Fruit fly (Drosophila melanogaster) Kc167 (cell line): Measurements from ENCODE around the gene CG43338.

Experiments
- Myc ChIP-seq: fragments of >200 bp; optimal IDR thresholded peaks from 2 replicates; lab custom pipeline; 2017; ENCODE audit warnings: missing external identifiers
- Sin3A ChIP-seq: fragments of >200 bp; optimal IDR thresholded peaks from 2 replicates; lab custom pipeline; 2018; ENCODE audit warnings: missing external identifiers
- h ChIP-seq: fragments of >200 bp; optimal IDR thresholded peaks from 3 replicates; lab custom pipeline; 2018; ENCODE audit warnings: missing external identifiers
- insv ChIP-seq: fragments of >200 bp; optimal IDR thresholded peaks from 3 replicates; lab custom pipeline; 2018; ENCODE audit warnings: missing external identifiers
- psq ChIP-seq: fragments of >200 bp; optimal IDR thresholded peaks from 2 replicates; lab custom pipeline; 2017; ENCODE audit warnings: missing external identifiers
- ttk ChIP-seq: sonication (Bioruptor generic); optimal IDR thresholded peaks from 2 replicates; lab custom pipeline; 2017; ENCODE audit warnings: missing external identifiers

The CG43338 gene

dm6 chr2L:18632389-18632788 lies 38.7 kb downstream of the CG43338 start:
- TF ChIP-seq h (no peak), Myc (no peak), psq (lab: Kevin White, UChicago) (no peak), ttk (lab: Kevin White, UChicago) (no peak), insv (no peak), Sin3A (no peak)

- TF ChIP-seq ttk (lab: Kevin White, UChicago), result no peak
Measured at dm6 chr2L:18630611-18631221, 40.3 kb downstream of the CG43338 start.

dm6 chr2L:18629144-18629543 lies 41.9 kb downstream of the CG43338 start:
- TF ChIP-seq Myc (no peak), h (no peak), insv (no peak), psq (lab: Kevin White, UChicago) (no peak), Sin3A (no peak), ttk (lab: Kevin White, UChicago) (no peak)

- TF ChIP-seq ttk (lab: Kevin White, UChicago), result no peak
- TF ChIP-seq insv, result no peak
- TF ChIP-seq Sin3A, result no peak
- TF ChIP-seq Myc, result no peak
- TF ChIP-seq psq (lab: Kevin White, UChicago), result no peak
- no peak for TF ChIP-seq h
Measured at dm6 chr2L:18628104-18628503, 42.9 kb downstream of the CG43338 start.

- TF ChIP-seq Sin3A (no peak), h (no peak), Myc (no peak), psq (lab: Kevin White, UChicago) (no peak), insv (no peak), ttk (lab: Kevin White, UChicago) (no peak)
Measured at dm6 chr2L:18626987-18627386, 44.1 kb downstream of the CG43338 start.

dm6 chr2L:18625470-18625869 lies 45.6 kb downstream of the CG43338 start:
- TF ChIP-seq Sin3A (no peak), psq (lab: Kevin White, UChicago) (no peak), h (no peak)

- TF ChIP-seq h, result no peak
- TF ChIP-seq Sin3A, result no peak
- TF ChIP-seq insv, result no peak
- TF ChIP-seq Myc, result no peak
- no peak for TF ChIP-seq psq (lab: Kevin White, UChicago)
- TF ChIP-seq ttk (lab: Kevin White, UChicago), result no peak
Measured at dm6 chr2L:18625009-18625408, 46.0 kb downstream of the CG43338 start.

dm6 chr2L:18624362-18624761 lies 46.7 kb downstream of the CG43338 start:
- no peak for TF ChIP-seq Myc
- no peak for TF ChIP-seq psq (lab: Kevin White, UChicago)
- no peak for TF ChIP-seq ttk (lab: Kevin White, UChicago)

dm6 chr2L:18623435-18623834 lies 47.6 kb downstream of the CG43338 start:
- TF ChIP-seq psq (lab: Kevin White, UChicago) (no peak), insv (no peak), ttk (lab: Kevin White, UChicago) (no peak), h (no peak), Sin3A (no peak), Myc (no peak)

dm6 chr2L:18621357-18622211 lies 49.5 kb downstream of the CG43338 start:
- TF ChIP-seq h (no peak), psq (lab: Kevin White, UChicago) (no peak), Sin3A (no peak), Myc (no peak), insv (no peak), ttk (lab: Kevin White, UChicago) (no peak)

- TF ChIP-seq h, result no peak
- TF ChIP-seq Myc, result no peak
- TF ChIP-seq insv, result no peak
- no peak for TF ChIP-seq psq (lab: Kevin White, UChicago)
- TF ChIP-seq Sin3A, result no peak
- TF ChIP-seq ttk (lab: Kevin White, UChicago), result no peak
Measured at dm6 chr2L:18620153-18620552, 50.9 kb downstream of the CG43338 start.

dm6 chr2L:18617003-18617402 lies 54.0 kb downstream of the CG43338 start, which contains the start of gene MESR3:
Gene MESR3 (plus strand): TSS chr2L:18617256.
- no peak for TF ChIP-seq psq (lab: Kevin White, UChicago)
- no peak for TF ChIP-seq Sin3A
- TF ChIP-seq ttk (lab: Kevin White, UChicago), result no peak
- TF ChIP-seq h, result no peak
